Fruit fly (Drosophila melanogaster) whole organism, embryonic: ENCODE measurements around the gene CG32075.

Source experiments
- Abd-B ChIP-seq: fragments of 200-800 bp; sonication (Bioruptor generic); optimal IDR thresholded peaks from 2 replicates; lab custom pipeline; 2018; ENCODE audit warnings: missing biosample characterization, mild to moderate bottlenecking, missing genetic modification characterization, moderate library complexity
- B-H1 ChIP-seq: fragments of 200-800 bp; sonication (Bioruptor generic); IDR thresholded peaks from 3 replicates; pipeline ENCODE4 v1.3.6; 2022; ENCODE audit warnings: missing biosample characterization, missing genetic modification characterization
- Bteb2 ChIP-seq: fragments of 200-800 bp; sonication (Bioruptor generic); optimal IDR thresholded peaks from 2 replicates; lab custom pipeline; 2016; ENCODE audit warnings: missing biosample characterization, missing genetic modification characterization
- CG10654 ChIP-seq: fragments of 200-800 bp; sonication (Bioruptor generic); optimal IDR thresholded peaks from 2 replicates; lab custom pipeline; 2016; ENCODE audit warnings: missing biosample characterization, missing genetic modification characterization
- CG10979 ChIP-seq: fragments of 200-800 bp; sonication (Bioruptor generic); optimal IDR thresholded peaks from 2 replicates; lab custom pipeline; 2018; ENCODE audit warnings: missing biosample characterization, mild to moderate bottlenecking, missing genetic modification characterization, moderate library complexity
- CG11093 ChIP-seq: fragments of 200-800 bp; sonication (Bioruptor generic); IDR thresholded peaks from 3 replicates; pipeline ENCODE4 v1.3.6; 2022; ENCODE audit warnings: missing biosample characterization, missing genetic modification characterization
- CG13894 ChIP-seq: fragments of 200-800 bp; sonication (Bioruptor generic); optimal IDR thresholded peaks from 3 replicates; lab custom pipeline; 2018; ENCODE audit warnings: missing biosample characterization, mild to moderate bottlenecking, missing genetic modification characterization, moderate library complexity
- CG14965 ChIP-seq: fragments of 200-800 bp; sonication (Bioruptor generic); optimal IDR thresholded peaks from 2 replicates; lab custom pipeline; 2016; ENCODE audit warnings: missing biosample characterization, missing genetic modification characterization, borderline replicate concordance
- CG17359 ChIP-seq: fragments of 200-800 bp; sonication (Bioruptor generic); optimal IDR thresholded peaks from 3 replicates; lab custom pipeline; 2018; ENCODE audit warnings: missing biosample characterization, mild to moderate bottlenecking, missing genetic modification characterization, moderate library complexity
- CG2116 ChIP-seq: fragments of 200-800 bp; sonication (Bioruptor generic); optimal IDR thresholded peaks from 3 replicates; lab custom pipeline; 2018; ENCODE audit warnings: missing biosample characterization, mild to moderate bottlenecking, missing genetic modification characterization
- CG2199 ChIP-seq: fragments of 200-800 bp; sonication (Bioruptor generic); IDR thresholded peaks from 3 replicates; pipeline ENCODE4 v1.3.6; 2022; ENCODE audit warnings: missing biosample characterization, missing genetic modification characterization
- CG2875 ChIP-seq: fragments of 200-800 bp; sonication (Bioruptor generic); optimal IDR thresholded peaks from 2 replicates; lab custom pipeline; 2017; ENCODE audit warnings: missing biosample characterization, mild to moderate bottlenecking, missing genetic modification characterization, missing genetic modification reagents
- CG30403 ChIP-seq: fragments of 200-800 bp; sonication (Bioruptor generic); optimal IDR thresholded peaks from 3 replicates; lab custom pipeline; 2016; ENCODE audit warnings: missing biosample characterization, missing genetic modification characterization
- CG31224 ChIP-seq: fragments of 200-800 bp; sonication (Bioruptor generic); IDR thresholded peaks from 2 replicates; pipeline ENCODE4 v1.3.6; 2022; ENCODE audit warnings: missing biosample characterization, missing genetic modification characterization
- CG4328 ChIP-seq: fragments of 200-800 bp; sonication (Bioruptor generic); optimal IDR thresholded peaks from 3 replicates; lab custom pipeline; 2017; ENCODE audit warnings: missing biosample characterization, missing genetic modification reagents, missing genetic modification characterization
- CG6683 ChIP-seq: fragments of 200-800 bp; sonication (Bioruptor generic); optimal IDR thresholded peaks from 2 replicates; lab custom pipeline; 2017; ENCODE audit warnings: missing biosample characterization, mild to moderate bottlenecking, missing genetic modification characterization, missing genetic modification reagents
- CG6813 ChIP-seq: fragments of 200-800 bp; sonication (Bioruptor generic); optimal IDR thresholded peaks from 2 replicates; lab custom pipeline; 2017; ENCODE audit warnings: missing biosample characterization, missing genetic modification characterization, mild to moderate bottlenecking, moderate library complexity, missing genetic modification reagents
- CG7745 ChIP-seq: fragments of 200-800 bp; sonication (Bioruptor generic); optimal IDR thresholded peaks from 2 replicates; lab custom pipeline; 2018; ENCODE audit warnings: missing biosample characterization, mild to moderate bottlenecking, missing genetic modification characterization, moderate library complexity
- CG9215 ChIP-seq: fragments of 200-800 bp; sonication (Bioruptor generic); IDR thresholded peaks from 2 replicates; pipeline ENCODE4 v1.3.6; 2022; ENCODE audit warnings: missing biosample characterization, missing genetic modification characterization
- CG9876 ChIP-seq: fragments of 200-800 bp; sonication (Bioruptor generic); optimal IDR thresholded peaks from 2 replicates; lab custom pipeline; 2016; ENCODE audit warnings: missing biosample characterization, missing genetic modification characterization
- Deaf1 ChIP-seq: fragments of 200-800 bp; optimal IDR thresholded peaks from 3 replicates; lab custom pipeline; 2019; ENCODE audit warnings: missing biosample characterization, mild to moderate bottlenecking, missing genetic modification characterization, moderate library complexity
- E2f1 ChIP-seq: fragments of 200-800 bp; sonication (Bioruptor generic); IDR thresholded peaks from 2 replicates; pipeline ENCODE4 v1.3.6; 2022; ENCODE audit warnings: missing biosample characterization, missing genetic modification characterization
- Fer1 ChIP-seq: fragments of 200-800 bp; sonication (Bioruptor generic); optimal IDR thresholded peaks from 2 replicates; lab custom pipeline; 2017; ENCODE audit warnings: missing biosample characterization, mild to moderate bottlenecking, missing genetic modification characterization
- Hand ChIP-seq: fragments of 200-800 bp; sonication (Bioruptor generic); optimal IDR thresholded peaks from 2 replicates; lab custom pipeline; 2017; ENCODE audit warnings: mild to moderate bottlenecking, missing biosample characterization, missing genetic modification reagents, missing genetic modification characterization
- Hmx ChIP-seq: fragments of 200-800 bp; sonication (Bioruptor generic); optimal IDR thresholded peaks from 2 replicates; lab custom pipeline; 2016; ENCODE audit warnings: missing biosample characterization, missing genetic modification characterization
- Max ChIP-seq: fragments of 200-800 bp; sonication (Bioruptor generic); optimal IDR thresholded peaks from 2 replicates; lab custom pipeline; 2016; ENCODE audit warnings: missing biosample characterization, mild to moderate bottlenecking, missing genetic modification characterization
- Nf-YC ChIP-seq: fragments of 200-800 bp; optimal IDR thresholded peaks from 3 replicates; lab custom pipeline; 2019; ENCODE audit warnings: missing biosample characterization, mild to moderate bottlenecking, missing genetic modification characterization, moderate library complexity
- Trl ChIP-seq, 3 experiments: fragments of >200 bp in 2 of 3; fragments of 200-800 bp in 1 of 3; sonication (Bioruptor generic) in 1 of 3; optimal IDR thresholded peaks; 2 replicates in 1 of 3; 3 replicates in 2 of 3; lab custom pipeline; 2016 to 2017; ENCODE audit warnings: missing biosample characterization in 1 of 3, missing genetic modification characterization in 1 of 3
- Xrp1 ChIP-seq: fragments of 200-800 bp; sonication (Bioruptor generic); IDR thresholded peaks from 2 replicates; pipeline ENCODE4 v1.3.6; 2022; ENCODE audit warnings: missing biosample characterization, missing genetic modification characterization
- caup ChIP-seq: fragments of 200-800 bp; sonication (Bioruptor generic); optimal IDR thresholded peaks from 3 replicates; lab custom pipeline; 2017; ENCODE audit warnings: missing biosample characterization, mild to moderate bottlenecking, missing genetic modification characterization, moderate library complexity; ENCODE audit not compliant: severe bottlenecking
- chm ChIP-seq: fragments of 200-800 bp; sonication (Bioruptor generic); IDR thresholded peaks from 2 replicates; pipeline ENCODE4 v1.3.6; 2022; ENCODE audit warnings: missing biosample characterization, missing genetic modification characterization
- fd3F ChIP-seq: fragments of 200-800 bp; sonication (Bioruptor generic); optimal IDR thresholded peaks from 2 replicates; lab custom pipeline; 2018; ENCODE audit warnings: missing biosample characterization, mild to moderate bottlenecking, missing genetic modification characterization, moderate library complexity
- fd64A ChIP-seq: fragments of 200-800 bp; sonication (Bioruptor generic); optimal IDR thresholded peaks from 3 replicates; lab custom pipeline; 2018; ENCODE audit warnings: missing biosample characterization, mild to moderate bottlenecking, missing genetic modification characterization
- gsb-n ChIP-seq: fragments of 200-800 bp; sonication (Bioruptor generic); optimal IDR thresholded peaks from 3 replicates; lab custom pipeline; 2018; ENCODE audit warnings: missing biosample characterization, mild to moderate bottlenecking, missing genetic modification characterization
- h ChIP-seq: fragments of >200 bp; optimal IDR thresholded peaks from 2 replicates; lab custom pipeline; 2017
- inv ChIP-seq: fragments of 200-800 bp; sonication (Bioruptor generic); IDR thresholded peaks from 2 replicates; pipeline ENCODE4 v1.3.6; 2022; ENCODE audit warnings: missing biosample characterization, missing genetic modification characterization; ENCODE audit not compliant: partially characterized antibody
- kay ChIP-seq: fragments of 200-800 bp; sonication (Bioruptor generic); optimal IDR thresholded peaks from 2 replicates; lab custom pipeline; 2016; ENCODE audit warnings: missing biosample characterization, missing genetic modification characterization
- lov ChIP-seq, 2 experiments: fragments of 200-800 bp in 1 of 2; fragments of >200 bp in 1 of 2; sonication (Bioruptor generic) in 1 of 2; IDR thresholded peaks in 1 of 2; optimal IDR thresholded peaks in 1 of 2; 2 replicates in 1 of 2; 3 replicates in 1 of 2; pipeline versions ENCODE4 v1.3.6 to Lab custom; 2017 to 2022; ENCODE audit warnings: missing biosample characterization in 1 of 2, missing genetic modification characterization in 1 of 2
- oc ChIP-seq: fragments of 200-800 bp; sonication (Bioruptor generic); optimal IDR thresholded peaks from 2 replicates; lab custom pipeline; 2018; ENCODE audit warnings: missing biosample characterization, mild to moderate bottlenecking, missing genetic modification characterization, moderate library complexity
- psq ChIP-seq: fragments of 200-800 bp; sonication (Bioruptor generic); optimal IDR thresholded peaks from 2 replicates; lab custom pipeline; 2017; ENCODE audit warnings: missing biosample characterization, missing genetic modification characterization
- salm ChIP-seq: fragments of 200-800 bp; sonication (Bioruptor generic); optimal IDR thresholded peaks from 2 replicates; lab custom pipeline; 2018; ENCODE audit warnings: missing biosample characterization, mild to moderate bottlenecking, missing genetic modification characterization
- sens-2 ChIP-seq: fragments of 200-800 bp; sonication (Bioruptor generic); IDR thresholded peaks from 2 replicates; pipeline ENCODE4 v1.3.6; 2022; ENCODE audit warnings: missing biosample characterization, missing genetic modification characterization
- sim ChIP-seq: fragments of 200-800 bp; sonication (Bioruptor generic); IDR thresholded peaks from 2 replicates; pipeline ENCODE4 v1.3.6; 2022; ENCODE audit warnings: missing biosample characterization, missing genetic modification characterization
- sr ChIP-seq: fragments of 200-800 bp; sonication (Bioruptor generic); IDR thresholded peaks from 3 replicates; pipeline ENCODE4 v1.3.6; 2022; ENCODE audit warnings: missing biosample characterization, missing genetic modification characterization
- stc ChIP-seq: fragments of 200-800 bp; sonication (Bioruptor generic); IDR thresholded peaks from 2 replicates; pipeline ENCODE4 v1.3.6; 2022; ENCODE audit warnings: missing biosample characterization, missing genetic modification characterization
- tll ChIP-seq, 2 experiments: fragments of 200-800 bp in 1 of 2; fragments of >200 bp in 1 of 2; sonication (Bioruptor generic) in 1 of 2; optimal IDR thresholded peaks; 2 replicates each; lab custom pipeline; 2017 to 2019; ENCODE audit warnings: missing biosample characterization in 2 of 2, missing genetic modification characterization in 2 of 2, mild to moderate bottlenecking in 1 of 2, moderate library complexity in 1 of 2
- twi ChIP-seq: fragments of 200-800 bp; optimal IDR thresholded peaks from 2 replicates; lab custom pipeline; 2019; ENCODE audit warnings: missing biosample characterization, mild to moderate bottlenecking, missing genetic modification characterization, moderate library complexity
- z ChIP-seq: fragments of 200-800 bp; sonication (Bioruptor generic); IDR thresholded peaks from 3 replicates; pipeline ENCODE4 v1.3.6; 2022; ENCODE audit warnings: missing biosample characterization, missing genetic modification characterization

Gene CG32075

DNA sequence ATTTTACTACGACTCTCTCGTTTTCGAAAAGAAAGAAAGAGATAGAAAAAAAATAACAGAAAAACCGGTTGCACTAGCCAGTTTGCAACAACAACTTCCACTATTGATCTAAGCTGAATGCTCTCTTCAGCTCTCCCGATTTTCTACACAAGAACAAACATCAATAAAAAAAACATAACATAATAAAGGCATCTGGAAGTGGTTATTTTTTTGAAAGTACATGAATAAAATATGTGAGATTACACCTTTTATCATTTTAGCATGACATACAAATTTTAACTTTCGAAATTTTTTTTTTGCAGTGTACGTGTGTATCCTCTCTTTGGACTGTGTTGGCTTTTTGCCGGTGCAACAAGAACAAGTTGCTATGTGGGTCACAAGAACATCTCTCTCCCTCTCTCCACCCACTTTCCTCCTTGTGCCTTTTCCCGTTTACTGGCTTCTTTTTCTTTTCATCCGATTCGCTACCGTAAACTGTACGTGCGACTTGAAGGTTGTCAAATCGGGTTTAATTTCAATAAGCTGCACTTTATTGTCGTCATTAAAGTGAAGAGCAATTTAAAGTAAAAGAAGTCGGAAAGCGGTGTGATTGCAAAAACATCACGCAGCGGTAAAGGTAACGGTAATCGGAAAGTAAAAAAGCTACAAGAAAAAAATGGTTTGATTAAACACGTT is 20.0 kb upstream of the CG32075 start (continued):
- peak; percentile 98 for TF ChIP-seq oc (tag; lab: Kevin White, UChicago)
- peak; percentile 96 for TF ChIP-seq CG30403 (GFP tag; lab: Kevin White, UChicago)
- peak; percentile 98 for TF ChIP-seq gsb-n (tag; lab: Kevin White, UChicago)
- peak; percentile 80 for TF ChIP-seq CG31224 (GFP tag; lab: Robert Waterston, UW)
- TF ChIP-seq CG2199 (GFP tag; lab: Robert Waterston, UW), result peak; percentile 97
- peak; percentile 91 for TF ChIP-seq psq (GFP tag; lab: Kevin White, UChicago)
- TF ChIP-seq inv (GFP tag; lab: Robert Waterston, UW), result no peak
- peak; percentile 92 for TF ChIP-seq caup (GFP tag; lab: Kevin White, UChicago)
- TF ChIP-seq fd3F, result peak; percentile 89
- no peak for TF ChIP-seq Nf-YC (tag; lab: Kevin White, UChicago)
- peak; percentile 94 for TF ChIP-seq Bteb2 (GFP tag; lab: Kevin White, UChicago)
- TF ChIP-seq stc (GFP tag; lab: Robert Waterston, UW), result peak; percentile 95
- TF ChIP-seq tll (GFP tag; optimal IDR thresholded peaks at IDR 0.05; lab: Kevin White, UChicago), result peak in 1 of 2 experiments; percentile 89
- peak; percentile 96 for TF ChIP-seq Max
- peak; percentile 91 for TF ChIP-seq kay (GFP tag; lab: Kevin White, UChicago)
- peak; percentile 96 for TF ChIP-seq sim (GFP tag; lab: Robert Waterston, UW)
- TF ChIP-seq lov (optimal IDR thresholded peaks at IDR 0.05; lab: Kevin White, UChicago), result no peak
- TF ChIP-seq lov (GFP tag; IDR thresholded peaks at IDR 0.05; lab: Robert Waterston, UW), result peak; percentile 97
- peak; percentile 88 for TF ChIP-seq fd64A (GFP tag; lab: Kevin White, UChicago)
- peak; percentile 35 to 55 for TF ChIP-seq Trl (optimal IDR thresholded peaks at IDR 0.05; lab: Kevin White, UChicago)
- peak; percentile 97 for TF ChIP-seq Trl (GFP tag; optimal IDR thresholded peaks at IDR 0.05; lab: Kevin White, UChicago)
- peak; percentile 93 for TF ChIP-seq E2f1 (GFP tag; lab: Robert Waterston, UW)
- TF ChIP-seq CG10654 (GFP tag; lab: Kevin White, UChicago), result peak; percentile 92
- TF ChIP-seq Abd-B, result peak; percentile 95
- peak; percentile 85 for TF ChIP-seq Hand
- no peak for TF ChIP-seq CG13894 (tag; lab: Kevin White, UChicago)
- peak; percentile 94 for TF ChIP-seq CG11093
- TF ChIP-seq Deaf1, result no peak
- TF ChIP-seq CG10979 (tag; lab: Kevin White, UChicago), result peak; percentile 99
- TF ChIP-seq CG9215 (GFP tag; lab: Robert Waterston, UW), result peak; percentile 78
- TF ChIP-seq Fer1, result peak; percentile 94
- peak; percentile 91 for TF ChIP-seq CG7745 (tag; lab: Kevin White, UChicago)
- TF ChIP-seq CG9876 (GFP tag; lab: Kevin White, UChicago), result peak; percentile 89
- peak; percentile 82 for TF ChIP-seq CG4328 (GFP tag; lab: Kevin White, UChicago)
- peak; percentile 96 for TF ChIP-seq CG2875
- peak; percentile 95 for TF ChIP-seq B-H1 (GFP tag; lab: Robert Waterston, UW)
- peak; percentile 93 for TF ChIP-seq CG6813
- TF ChIP-seq CG2116 (GFP tag; lab: Kevin White, UChicago), result peak; percentile 84
- TF ChIP-seq Hmx (GFP tag; lab: Kevin White, UChicago), result peak; percentile 89
- TF ChIP-seq z (GFP tag; lab: Robert Waterston, UW), result peak; percentile 68; the same call in 1 of the 3 replicates
- peak; percentile 97 for TF ChIP-seq sens-2
- TF ChIP-seq twi, result peak; percentile 89
- peak; percentile 98 for TF ChIP-seq Xrp1
- TF ChIP-seq salm (tag; lab: Kevin White, UChicago), result peak; percentile 96
- peak; percentile 89 for TF ChIP-seq CG6683
- peak; percentile 99 for TF ChIP-seq chm (GFP tag; lab: Robert Waterston, UW)
- TF ChIP-seq h (lab: Kevin White, UChicago), result no peak
- TF ChIP-seq CG14965 (GFP tag; lab: Kevin White, UChicago), result peak; percentile 85
- TF ChIP-seq CG17359 (tag; lab: Kevin White, UChicago), result peak; percentile 97
- TF ChIP-seq sr (GFP tag; lab: Robert Waterston, UW), result peak; percentile 91
